Worm (Caenorhabditis elegans) whole organism, L1 larva: ENCODE measurements around the gene K08D12.8.

Experiments used
- C04F5.9 ChIP-seq: sonication (generic microtip); optimal IDR thresholded peaks from 2 replicates; lab custom pipeline; 2016; ENCODE audit warnings: missing genetic modification characterization, missing compliant biosample characterization
- C34B4.2 ChIP-seq: sonication (generic microtip); optimal IDR thresholded peaks from 2 replicates; lab custom pipeline; 2017; ENCODE audit warnings: mild to moderate bottlenecking, missing genetic modification characterization, missing compliant biosample characterization
- F16B12.6 ChIP-seq: fragments of 150-350 bp; optimal IDR thresholded peaks from 2 replicates; lab custom pipeline; 2014; ENCODE audit warnings: missing biosample characterization, missing genetic modification characterization
- alr-1 ChIP-seq: fragments of 200-800 bp; sonication (Bioruptor generic); optimal IDR thresholded peaks from 2 replicates; lab custom pipeline; 2018; ENCODE audit warnings: borderline replicate concordance, mild to moderate bottlenecking, missing genetic modification characterization, missing compliant biosample characterization
- ceh-63 ChIP-seq: fragments of 200-800 bp; sonication (Bioruptor generic); optimal IDR thresholded peaks from 2 replicates; lab custom pipeline; 2018; ENCODE audit warnings: mild to moderate bottlenecking, missing genetic modification characterization, missing compliant biosample characterization
- ceh-82 ChIP-seq, 3 experiments: fragments of 150-350 bp in 1 of 3; sonication (generic microtip) in 2 of 3; optimal IDR thresholded peaks; 2 replicates each; lab custom pipeline; 2014 to 2017; ENCODE audit warnings: missing biosample characterization in 3 of 3, missing genetic modification characterization in 3 of 3
- ceh-88 ChIP-seq: fragments of 200-800 bp; sonication (Bioruptor generic); IDR thresholded peaks from 2 replicates; pipeline ENCODE4 v1.3.6; 2022; ENCODE audit warnings: missing genetic modification characterization, missing compliant biosample characterization
- efl-3 ChIP-seq: fragments of 200-800 bp; sonication (Bioruptor generic); optimal IDR thresholded peaks from 2 replicates; lab custom pipeline; 2018; ENCODE audit warnings: mild to moderate bottlenecking, missing genetic modification characterization, missing compliant biosample characterization
- elt-2 ChIP-seq: sonication (generic microtip); optimal IDR thresholded peaks from 2 replicates; lab custom pipeline; 2016; ENCODE audit warnings: missing genetic modification characterization, mild to moderate bottlenecking, inconsistent platforms, missing compliant biosample characterization, missing genetic modification reagents
- ets-5 ChIP-seq: fragments of 200-800 bp; sonication (Bioruptor generic); IDR thresholded peaks from 2 replicates; pipeline ENCODE4 v1.3.6; 2022; ENCODE audit warnings: missing genetic modification characterization, missing compliant biosample characterization
- fkh-10 ChIP-seq: sonication (generic microtip); optimal IDR thresholded peaks from 2 replicates; lab custom pipeline; 2017; ENCODE audit warnings: missing biosample characterization, missing genetic modification reagents, missing genetic modification characterization
- fos-1 ChIP-seq: fragments of 150-350 bp; optimal IDR thresholded peaks from 2 replicates; lab custom pipeline; 2014; ENCODE audit warnings: missing biosample characterization, missing genetic modification characterization
- hlh-17 ChIP-seq: fragments of 200-800 bp; sonication (Bioruptor generic); optimal IDR thresholded peaks from 2 replicates; lab custom pipeline; 2018; ENCODE audit warnings: missing genetic modification characterization, mild to moderate bottlenecking, missing compliant biosample characterization, moderate library complexity, borderline replicate concordance
- hlh-4 ChIP-seq: sonication (generic microtip); optimal IDR thresholded peaks from 2 replicates; lab custom pipeline; 2016; ENCODE audit warnings: mild to moderate bottlenecking, missing genetic modification characterization, missing compliant biosample characterization
- hpl-2 ChIP-seq: fragments of 150-350 bp; optimal IDR thresholded peaks from 2 replicates; lab custom pipeline; 2014; ENCODE audit warnings: missing biosample characterization, missing genetic modification reagents, missing genetic modification characterization
- irx-1 ChIP-seq: sonication (generic microtip); optimal IDR thresholded peaks from 2 replicates; lab custom pipeline; 2016; ENCODE audit warnings: missing genetic modification characterization, missing compliant biosample characterization
- isw-1 ChIP-seq: fragments of 200-800 bp; sonication (Bioruptor generic); IDR thresholded peaks from 2 replicates; pipeline ENCODE4 v1.3.6; 2022; ENCODE audit warnings: missing genetic modification characterization, missing compliant biosample characterization
- jun-1 ChIP-seq: fragments of 150-350 bp; optimal IDR thresholded peaks from 2 replicates; lab custom pipeline; 2014; ENCODE audit warnings: missing biosample characterization, missing genetic modification reagents, missing genetic modification characterization
- lin-13 ChIP-seq: fragments of 150-350 bp; optimal IDR thresholded peaks from 2 replicates; lab custom pipeline; 2014; ENCODE audit warnings: missing biosample characterization, missing genetic modification reagents, missing genetic modification characterization
- lin-39 ChIP-seq: fragments of 150-350 bp; optimal IDR thresholded peaks from 2 replicates; lab custom pipeline; 2014; ENCODE audit warnings: missing biosample characterization, missing genetic modification reagents, missing genetic modification characterization
- lsy-2 ChIP-seq, 2 experiments: fragments of 150-350 bp; optimal IDR thresholded peaks; 2 replicates each; lab custom pipeline; 2014; ENCODE audit warnings: missing biosample characterization in 2 of 2, missing genetic modification characterization in 2 of 2
- mab-9 ChIP-seq: fragments of 200-800 bp; sonication (Bioruptor generic); IDR thresholded peaks from 2 replicates; pipeline ENCODE4 v1.3.6; 2022; ENCODE audit warnings: missing genetic modification reagents, missing genetic modification characterization, missing compliant biosample characterization
- mdl-1 ChIP-seq, 2 experiments: fragments of 150-350 bp; optimal IDR thresholded peaks; 2 replicates each; lab custom pipeline; 2014 to 2017; ENCODE audit warnings: missing biosample characterization in 2 of 2, missing genetic modification characterization in 2 of 2, inconsistent platforms in 1 of 2
- mef-2 ChIP-seq: fragments of 150-350 bp; optimal IDR thresholded peaks from 2 replicates; lab custom pipeline; 2014; ENCODE audit warnings: missing biosample characterization, missing genetic modification characterization
- mep-1 ChIP-seq: fragments of 150-350 bp; optimal IDR thresholded peaks from 2 replicates; lab custom pipeline; 2014; ENCODE audit warnings: missing biosample characterization, missing genetic modification characterization
- nhr-12 ChIP-seq: sonication (generic microtip); optimal IDR thresholded peaks from 2 replicates; lab custom pipeline; 2017; ENCODE audit warnings: missing biosample characterization, missing genetic modification characterization
- nhr-20 ChIP-seq: sonication (generic microtip); optimal IDR thresholded peaks from 2 replicates; lab custom pipeline; 2016; ENCODE audit warnings: mild to moderate bottlenecking, missing genetic modification characterization, missing compliant biosample characterization
- nhr-237 ChIP-seq: fragments of 150-350 bp; optimal IDR thresholded peaks from 2 replicates; lab custom pipeline; 2014; ENCODE audit warnings: missing biosample characterization, missing genetic modification characterization
- nhr-71 ChIP-seq: sonication (generic microtip); optimal IDR thresholded peaks from 2 replicates; lab custom pipeline; 2016; ENCODE audit warnings: mild to moderate bottlenecking, missing genetic modification characterization, moderate library complexity, missing compliant biosample characterization
- nhr-85 ChIP-seq: sonication (generic microtip); peaks from one replicate; lab custom pipeline; 2016; ENCODE audit warnings: missing genetic modification characterization, inconsistent platforms, missing compliant biosample characterization
- pag-3 ChIP-seq: sonication (generic microtip); optimal IDR thresholded peaks from 2 replicates; lab custom pipeline; 2017; ENCODE audit warnings: missing genetic modification characterization, mild to moderate bottlenecking, missing compliant biosample characterization, antibody characterized with exemption, borderline replicate concordance; ENCODE audit not compliant: insufficient read depth
- rnt-1 ChIP-seq: sonication (generic microtip); optimal IDR thresholded peaks from 2 replicates; lab custom pipeline; 2016; ENCODE audit warnings: mild to moderate bottlenecking, missing genetic modification characterization, moderate library complexity, missing compliant biosample characterization
- skn-1 ChIP-seq: fragments of 150-350 bp; optimal IDR thresholded peaks from 2 replicates; lab custom pipeline; 2014; ENCODE audit warnings: missing biosample characterization, missing genetic modification characterization
- snpc-4 ChIP-seq: fragments of 150-350 bp; optimal IDR thresholded peaks from 2 replicates; lab custom pipeline; 2014; ENCODE audit warnings: missing biosample characterization, missing genetic modification characterization
- snu-23 ChIP-seq: sonication (generic microtip); optimal IDR thresholded peaks from 2 replicates; lab custom pipeline; 2016; ENCODE audit warnings: missing genetic modification characterization, missing compliant biosample characterization
- sox-4 ChIP-seq: sonication (generic microtip); optimal IDR thresholded peaks from 2 replicates; lab custom pipeline; 2016; ENCODE audit warnings: missing genetic modification characterization, missing compliant biosample characterization
- sptf-1 ChIP-seq: fragments of 150-350 bp; optimal IDR thresholded peaks from 2 replicates; lab custom pipeline; 2014; ENCODE audit warnings: missing biosample characterization, missing genetic modification characterization
- sup-37 ChIP-seq: fragments of 200-800 bp; sonication (Bioruptor generic); optimal IDR thresholded peaks from 2 replicates; lab custom pipeline; 2018; ENCODE audit warnings: mild to moderate bottlenecking, missing genetic modification characterization, missing compliant biosample characterization
- tbx-2 ChIP-seq: sonication (generic microtip); optimal IDR thresholded peaks from 2 replicates; lab custom pipeline; 2016; ENCODE audit warnings: missing genetic modification characterization, missing compliant biosample characterization
- unc-130 ChIP-seq: fragments of 150-350 bp; optimal IDR thresholded peaks from 2 replicates; lab custom pipeline; 2017; ENCODE audit warnings: missing biosample characterization, missing genetic modification characterization, inconsistent platforms
- unc-30 ChIP-seq: sonication (generic microtip); optimal IDR thresholded peaks from 2 replicates; lab custom pipeline; 2017; ENCODE audit warnings: missing biosample characterization, missing genetic modification characterization
- unc-62 ChIP-seq: fragments of 150-350 bp; optimal IDR thresholded peaks from 2 replicates; lab custom pipeline; 2014; ENCODE audit warnings: missing biosample characterization, missing genetic modification reagents, missing genetic modification characterization
- vab-15 ChIP-seq: sonication (generic microtip); optimal IDR thresholded peaks from 2 replicates; lab custom pipeline; 2017; ENCODE audit warnings: missing genotype, mild to moderate bottlenecking, missing genetic modification characterization, missing compliant biosample characterization
- xbp-1 ChIP-seq: sonication (generic microtip); optimal IDR thresholded peaks from 2 replicates; lab custom pipeline; 2016; ENCODE audit warnings: missing genetic modification characterization, missing compliant biosample characterization
- zag-1 ChIP-seq: fragments of 150-350 bp; optimal IDR thresholded peaks from 2 replicates; lab custom pipeline; 2014; ENCODE audit warnings: missing biosample characterization, missing genetic modification characterization
- ztf-11 ChIP-seq, 2 experiments: sonication (generic microtip); optimal IDR thresholded peaks; 2 replicates each; lab custom pipeline; 2016 to 2017; ENCODE audit warnings: missing genetic modification characterization in 2 of 2, missing biosample characterization in 1 of 2, missing compliant biosample characterization in 1 of 2

K08D12.8 gene

DNA sequence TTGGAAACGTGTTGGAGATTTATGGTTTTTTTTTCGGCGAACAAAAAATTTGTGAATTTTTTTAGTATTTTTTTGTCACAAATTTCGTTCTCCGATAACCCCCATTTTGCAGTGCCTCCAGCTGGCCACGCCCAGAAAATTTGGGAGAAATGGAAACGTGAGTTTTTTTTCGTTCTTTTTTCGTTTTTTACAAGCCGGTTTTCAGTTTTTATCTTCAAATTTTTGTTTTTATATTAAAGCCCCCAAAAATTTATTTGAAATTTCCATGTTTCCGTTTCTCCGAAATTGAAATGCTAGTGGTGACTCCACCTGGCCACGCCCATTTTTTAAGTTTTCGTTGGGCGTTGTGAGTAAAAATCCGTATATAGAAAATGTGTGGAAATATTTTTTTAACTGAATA lies 38.8 kb upstream of the K08D12.8 start (continued):
- TF ChIP-seq elt-2: peak; percentile 67
- peak; percentile 51 for TF ChIP-seq tbx-2 (tag; lab: Kevin White, UChicago)
- no peak for TF ChIP-seq irx-1 (tag; lab: Kevin White, UChicago)
- peak in 1 of 2 experiments; percentile 56 for TF ChIP-seq ztf-11 (tag; optimal IDR thresholded peaks at IDR 0.05; lab: Kevin White, UChicago)
- peak; percentile 31 for TF ChIP-seq sox-4 (tag; lab: Kevin White, UChicago)
- TF ChIP-seq ceh-82 (tag; optimal IDR thresholded peaks at IDR 0.05; lab: Kevin White, UChicago): no peak
- TF ChIP-seq nhr-20 (tag; lab: Kevin White, UChicago): no peak
- TF ChIP-seq mef-2 (tag; lab: Kevin White, UChicago): no peak
- no peak for TF ChIP-seq pag-3 (tag; lab: Kevin White, UChicago)
- TF ChIP-seq nhr-12: no peak
- TF ChIP-seq skn-1 (tag; lab: Kevin White, UChicago): no peak
- no peak for TF ChIP-seq mep-1
- TF ChIP-seq zag-1 (tag; lab: Kevin White, UChicago): no peak
- TF ChIP-seq xbp-1: peak; percentile 4
- TF ChIP-seq F16B12.6 (tag; lab: Kevin White, UChicago): no peak
- no peak for TF ChIP-seq C04F5.9 (tag; lab: Kevin White, UChicago)
- TF ChIP-seq fos-1 (tag; lab: Kevin White, UChicago): no peak
- no peak for TF ChIP-seq nhr-237 (tag; lab: Kevin White, UChicago)
- no peak for TF ChIP-seq snpc-4
- no peak for TF ChIP-seq jun-1 (tag; lab: Kevin White, UChicago)
- no peak for TF ChIP-seq lin-13
- TF ChIP-seq sptf-1 (tag; lab: Kevin White, UChicago): no peak
- TF ChIP-seq hlh-17 (GFP tag; lab: Kevin White, UChicago): no peak
- TF ChIP-seq efl-3 (GFP tag; lab: Kevin White, UChicago): no peak
- peak; percentile 70 for TF ChIP-seq nhr-85
- no peak for TF ChIP-seq unc-62 (GFP tag; lab: Kevin White, UChicago)
- TF ChIP-seq lsy-2 (tag; optimal IDR thresholded peaks at IDR 0.05; lab: Kevin White, UChicago): no peak
- peak; percentile 43 for TF ChIP-seq nhr-71 (tag; lab: Kevin White, UChicago)
- no peak for TF ChIP-seq snu-23 (GFP tag; lab: Kevin White, UChicago)
- no peak for TF ChIP-seq unc-130 (tag; lab: Kevin White, UChicago)
- no peak for TF ChIP-seq hpl-2 (GFP tag; lab: Kevin White, UChicago)

- TF ChIP-seq ceh-63 (GFP tag; lab: Kevin White, UChicago) (peak; percentile 15), jun-1 (tag; lab: Kevin White, UChicago) (no peak), fkh-10 (GFP tag; lab: Kevin White, UChicago) (peak; percentile 56)
These were observed 34.3 kb upstream of the K08D12.8 start for ce11 chrIV:1691651-1692050.

ce11 chrIV:1699599-1699998 lies 26.4 kb upstream of the K08D12.8 start, which contains the start of gene bus-2:
bus-2 (plus strand) TSS chrIV:1699899.
- no peak for TF ChIP-seq alr-1 (tag; lab: Kevin White, UChicago)
- no peak for TF ChIP-seq lsy-2 (tag; optimal IDR thresholded peaks at IDR 0.05; lab: Kevin White, UChicago)
- no peak for TF ChIP-seq ztf-11 (tag; optimal IDR thresholded peaks at IDR 0.05; lab: Kevin White, UChicago)
- TF ChIP-seq pag-3 (tag; lab: Kevin White, UChicago): no peak
- no peak for TF ChIP-seq C04F5.9 (tag; lab: Kevin White, UChicago)
- TF ChIP-seq unc-30 (tag; lab: Kevin White, UChicago): no peak
- TF ChIP-seq zag-1 (tag; lab: Kevin White, UChicago): no peak
- no peak for TF ChIP-seq nhr-85

ce11 chrIV:1706996-1707395 lies 19.0 kb upstream of the K08D12.8 start, which contains the start of gene K08D12.4:
K08D12.4 (plus strand) TSS chrIV:1707296.
- TF ChIP-seq isw-1 (GFP tag; lab: Robert Waterston, UW) (no peak), nhr-71 (tag; lab: Kevin White, UChicago) (no peak), C34B4.2 (tag; lab: Kevin White, UChicago) (no peak), alr-1 (tag; lab: Kevin White, UChicago) (no peak), nhr-237 (tag; lab: Kevin White, UChicago) (no peak), vab-15 (tag; lab: Kevin White, UChicago) (no peak), skn-1 (tag; lab: Kevin White, UChicago) (no peak), mdl-1 (tag; optimal IDR thresholded peaks at IDR 0.05; lab: Kevin White, UChicago) (no peak), lin-39 (tag; lab: Kevin White, UChicago) (no peak), rnt-1 (tag; lab: Kevin White, UChicago) (no peak), pag-3 (tag; lab: Kevin White, UChicago) (no peak), ets-5 (GFP tag; lab: Robert Waterston, UW) (no peak), snu-23 (GFP tag; lab: Kevin White, UChicago) (no peak), ceh-88 (GFP tag; lab: Robert Waterston, UW) (no peak), hlh-4 (tag; lab: Kevin White, UChicago) (no peak), mep-1 (no peak), lin-13 (no peak), fos-1 (tag; lab: Kevin White, UChicago) (no peak), mab-9 (GFP tag; lab: Robert Waterston, UW) (no peak), sup-37 (GFP tag; lab: Kevin White, UChicago) (no peak)
